Worm (Caenorhabditis elegans): ENCODE results near the gene pqn-91.

Gene pqn-91

ce11 chrIV:15274063-15274462, 17.6 kb upstream of the pqn-91 start:
- TF ChIP-seq ceh-62 (tag; optimal IDR thresholded peaks at IDR 0.05) = no peak
- TF ChIP-seq F44E2.7 (GFP tag; IDR thresholded peaks at IDR 0.05) = no peak
- no peak for TF ChIP-seq madf-5 (GFP tag; IDR thresholded peaks at IDR 0.05)
- TF ChIP-seq snpc-1.2 (GFP tag; IDR thresholded peaks at IDR 0.05) = no peak
- no peak for TF ChIP-seq nhr-111 (GFP tag; optimal IDR thresholded peaks at IDR 0.05)
- TF ChIP-seq unc-62 (GFP tag; optimal IDR thresholded peaks at IDR 0.05 in 1 of 2) = peak in 1 of 2 experiments; percentile 93
- no peak for TF ChIP-seq unc-62 (tag; optimal IDR thresholded peaks at IDR 0.05)
- no peak for TF ChIP-seq hlh-30 (tag; optimal IDR thresholded peaks at IDR 0.05; ENCODE audit: insufficient read depth)
- TF ChIP-seq fkh-10 (GFP tag; optimal IDR thresholded peaks at IDR 0.05) = no peak
- peak; percentile 5 for TF ChIP-seq nhr-28 (tag; optimal IDR thresholded peaks at IDR 0.05)
- no peak for TF ChIP-seq zfp-3 (GFP tag; conservative IDR thresholded peaks at IDR 0.05)
- no peak for TF ChIP-seq nhr-48 (tag; optimal IDR thresholded peaks at IDR 0.05)
- TF ChIP-seq ztf-11 (tag; optimal IDR thresholded peaks at IDR 0.05) = no peak
- TF ChIP-seq daf-16 (GFP tag; optimal IDR thresholded peaks at IDR 0.05) = peak in 1 of 2 experiments; percentile 80
- TF ChIP-seq daf-16 (tag; optimal IDR thresholded peaks at IDR 0.05) = no peak
- TF ChIP-seq tag-97 (GFP tag; IDR thresholded peaks at IDR 0.05) = no peak
- TF ChIP-seq dmd-8 (GFP tag; IDR thresholded peaks at IDR 0.05) = no peak
- no peak for TF ChIP-seq ceh-44 (GFP tag; IDR thresholded peaks at IDR 0.05)
- TF ChIP-seq Y75B8A.6 (GFP tag; IDR thresholded peaks at IDR 0.05) = no peak
- no peak for TF ChIP-seq nhr-237 (tag; optimal IDR thresholded peaks at IDR 0.05)
- peak; percentile 40 for TF ChIP-seq nhr-11 (tag; optimal IDR thresholded peaks at IDR 0.05)

ce11 chrIV:15275363-15275854, 16.3 kb upstream of the pqn-91 start, which contains the start of gene ccg-1:
ccg-1 (minus strand) TSS chrIV:15275804.
- TF ChIP-seq ama-1 (optimal IDR thresholded peaks at IDR 0.05) (peak; percentile 43), nhr-102 (tag; optimal IDR thresholded peaks at IDR 0.05) (no peak), snpc-1.2 (GFP tag; IDR thresholded peaks at IDR 0.05) (peak; percentile 59; the same call in 1 of the 2 replicates), daf-16 (GFP tag; optimal IDR thresholded peaks at IDR 0.05) (peak in 1 of 2 experiments; percentile 18), daf-16 (tag; optimal IDR thresholded peaks at IDR 0.05) (no peak), fkh-10 (GFP tag; optimal IDR thresholded peaks at IDR 0.05) (no peak), nhr-25 (tag; optimal IDR thresholded peaks at IDR 0.05; ENCODE audit: borderline replicate concordance, insufficient read depth) (no peak)

ce11 chrIV:15280219-15280618, 11.5 kb upstream of the pqn-91 start:
- TF ChIP-seq Y105C5A.15 (GFP tag; IDR thresholded peaks at IDR 0.05) (no peak), aha-1 (tag) (peak; percentile 28)

- TF ChIP-seq snpc-1.2 (GFP tag; IDR thresholded peaks at IDR 0.05) = peak; percentile 89
- TF ChIP-seq ceh-62 (tag; optimal IDR thresholded peaks at IDR 0.05) = no peak
Measured at ce11 chrIV:15283617-15284016, 8.1 kb upstream of the pqn-91 start.

- TF ChIP-seq daf-19 (GFP tag; conservative IDR thresholded peaks at IDR 0.05) = peak; percentile 50
- TF ChIP-seq snpc-1.2 (GFP tag; IDR thresholded peaks at IDR 0.05) = peak; percentile 98
- 0 out of 2 replicates have a peak, but pooled peaks have one; percentile 21 for TF ChIP-seq F26F4.8 (GFP tag; conservative IDR thresholded peaks at IDR 0.05)
- no peak; the same call in 1 of the 2 replicates for TF ChIP-seq tra-1 (GFP tag; IDR thresholded peaks at IDR 0.05)
- peak; percentile 12 for TF ChIP-seq unc-130 (GFP tag; optimal IDR thresholded peaks at IDR 0.05)
- TF ChIP-seq lir-3 (tag; optimal IDR thresholded peaks at IDR 0.05) = peak; percentile 5
- peak; percentile 95 for TF ChIP-seq aha-1 (tag)
- TF ChIP-seq dpl-1 (GFP tag; optimal IDR thresholded peaks at IDR 0.05) = no peak
- TF ChIP-seq pha-4 (GFP tag; IDR thresholded peaks at IDR 0.05) = peak; percentile 82
- no peak for TF ChIP-seq pha-4 (tag; optimal IDR thresholded peaks at IDR 0.05)
- TF ChIP-seq F44E2.7 (GFP tag; IDR thresholded peaks at IDR 0.05) = 0 out of 2 replicates have a peak, but pooled peaks have one; percentile 50
- no peak for TF ChIP-seq aly-2 (tag; optimal IDR thresholded peaks at IDR 0.05)
- peak; percentile 32 to 68; a peak in 2 of 4 replicates for TF ChIP-seq madf-5 (GFP tag; IDR thresholded peaks at IDR 0.05)
- 0 out of 2 replicates have a peak, but pooled peaks have one; percentile 24 for TF ChIP-seq nhr-42 (GFP tag; IDR thresholded peaks at IDR 0.05)
- TF ChIP-seq mxl-2 (GFP tag; conservative IDR thresholded peaks at IDR 0.05) = no peak
- peak in 1 of 2 experiments; percentile 49 for TF ChIP-seq daf-16 (GFP tag; optimal IDR thresholded peaks at IDR 0.05)
- no peak for TF ChIP-seq daf-16 (tag; optimal IDR thresholded peaks at IDR 0.05)
Measured at ce11 chrIV:15289508-15289907, 2.2 kb upstream of the pqn-91 start.
